Worm (Caenorhabditis elegans): ENCODE data around the gene flp-23.

DNA sequence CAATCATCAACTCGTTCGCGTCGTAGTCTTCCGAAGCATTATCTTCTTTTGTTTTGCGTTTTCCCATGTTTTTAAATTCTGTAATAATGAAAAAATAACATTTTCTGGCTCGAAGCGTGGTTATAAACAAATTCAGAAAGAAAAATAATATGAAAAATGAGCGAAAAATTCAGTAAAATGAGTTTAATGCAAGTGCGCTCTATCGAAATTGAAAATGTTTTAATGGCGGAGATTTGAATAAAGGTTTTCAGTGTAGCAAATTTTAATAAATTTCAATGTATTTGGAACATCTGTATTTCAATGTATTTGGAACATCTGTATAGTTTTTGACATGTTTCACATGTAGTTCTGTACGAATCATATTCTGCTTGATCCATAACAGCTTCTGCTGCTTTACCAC lies 36.1 kb upstream of the flp-23 start, which contains the start of gene rha-2:
- TF ChIP-seq nhr-12 (tag; optimal IDR thresholded peaks at IDR 0.05) = no peak
- no peak for TF ChIP-seq ceh-43 (GFP tag; optimal IDR thresholded peaks at IDR 0.05)
- TF ChIP-seq elt-3 (tag; optimal IDR thresholded peaks at IDR 0.05) = no peak
- TF ChIP-seq nhr-237 (tag; optimal IDR thresholded peaks at IDR 0.05) = peak; percentile 23
- TF ChIP-seq nhr-28 (tag; optimal IDR thresholded peaks at IDR 0.05) = no peak
- TF ChIP-seq sptf-1 (tag; optimal IDR thresholded peaks at IDR 0.05) = no peak
- TF ChIP-seq unc-39 (tag; optimal IDR thresholded peaks at IDR 0.05) = no peak
- TF ChIP-seq blmp-1 (tag; optimal IDR thresholded peaks at IDR 0.05) = no peak
- TF ChIP-seq mep-1 (tag; optimal IDR thresholded peaks at IDR 0.05) = no peak
